Fruit fly (Drosophila melanogaster): Measurements from ENCODE around the gene RpL3.

The RpL3 gene

DNA sequence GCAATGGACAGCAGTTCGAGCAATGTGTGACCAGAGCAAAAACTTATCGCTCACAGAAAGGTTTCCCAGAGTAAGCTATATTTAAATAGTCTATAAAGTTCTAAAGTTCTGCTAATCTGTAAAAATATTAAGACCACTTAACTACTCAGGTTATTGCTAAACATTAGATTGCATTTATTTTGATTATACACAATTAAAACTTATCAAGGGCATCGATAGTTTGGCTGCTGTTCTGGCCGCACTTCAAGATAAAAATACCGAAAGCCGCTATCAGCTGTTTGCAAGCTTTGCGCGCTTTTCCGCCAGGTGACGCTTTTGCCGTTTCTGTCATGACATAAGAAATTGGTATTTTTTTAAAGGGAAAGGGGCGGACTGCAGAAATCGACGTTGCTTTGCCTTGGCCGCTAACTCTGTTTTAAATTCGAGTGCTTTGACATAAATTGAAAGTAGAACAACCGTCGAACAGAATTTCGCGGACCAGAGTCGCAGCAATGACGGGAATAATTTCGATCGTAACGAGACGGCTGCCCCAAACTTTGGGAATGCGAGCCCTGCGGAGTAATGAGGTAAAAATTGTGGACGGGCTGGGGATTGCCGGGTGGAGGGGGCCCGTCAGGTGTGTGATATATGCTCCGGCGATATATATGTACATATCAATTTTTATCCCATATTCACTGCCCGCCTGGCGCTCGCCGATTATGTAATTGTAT lies 22.4 kb downstream of the RpL3 start, which contains the start of the genes CG17734 and CG5214 (continued):
- TF ChIP-seq repo (GFP tag; optimal IDR thresholded peaks at IDR 0.05) (no peak), fru (optimal IDR thresholded peaks at IDR 0.05) (no peak), Rx (GFP tag; IDR thresholded peaks at IDR 0.05) (no peak), Gsc (GFP tag; IDR thresholded peaks at IDR 0.05) (no peak), CG17829 (tag; optimal IDR thresholded peaks at IDR 0.05) (no peak), Poxn (GFP tag; IDR thresholded peaks at IDR 0.05) (no peak), grau (tag; optimal IDR thresholded peaks at IDR 0.05) (no peak), NFAT (GFP tag; IDR thresholded peaks at IDR 0.05) (no peak), CG13123 (GFP tag; optimal IDR thresholded peaks at IDR 0.05) (peak; percentile 13), ase (GFP tag; IDR thresholded peaks at IDR 0.05) (no peak), CG12104 (GFP tag; optimal IDR thresholded peaks at IDR 0.05) (no peak), CG1602 (GFP tag; optimal IDR thresholded peaks at IDR 0.05) (no peak), CG9817 (tag; optimal IDR thresholded peaks at IDR 0.05) (no peak), CG1792 (GFP tag; optimal IDR thresholded peaks at IDR 0.05) (peak; percentile 24), Bteb2 (GFP tag; optimal IDR thresholded peaks at IDR 0.05) (no peak), Blimp-1 (GFP tag; optimal IDR thresholded peaks at IDR 0.05) (no peak), CG7963 (GFP tag; IDR thresholded peaks at IDR 0.05; ENCODE audit: partially characterized antibody) (no peak), cad (GFP tag; optimal IDR thresholded peaks at IDR 0.05) (no peak), lmd (GFP tag; IDR thresholded peaks at IDR 0.05) (no peak), Dip3 (GFP tag; optimal IDR thresholded peaks at IDR 0.05) (no peak), CG2712 (tag; optimal IDR thresholded peaks at IDR 0.05) (peak; percentile 26), CG6175 (GFP tag; IDR thresholded peaks at IDR 0.05) (no peak), ewg (GFP tag; optimal IDR thresholded peaks at IDR 0.05) (peak; percentile 21), Lpt (GFP tag; optimal IDR thresholded peaks at IDR 0.05) (no peak), CTCF (GFP tag; optimal IDR thresholded peaks at IDR 0.05) (peak; percentile 96), jumu (GFP tag; optimal IDR thresholded peaks at IDR 0.05) (no peak), danr (GFP tag; IDR thresholded peaks at IDR 0.05) (no peak), CG1647 (GFP tag; optimal IDR thresholded peaks at IDR 0.05) (peak; percentile 4), CG15011 (GFP tag; optimal IDR thresholded peaks at IDR 0.05) (no peak), C15 (GFP tag; IDR thresholded peaks at IDR 0.05) (no peak), MTF-1 (GFP tag; optimal IDR thresholded peaks at IDR 0.05; ENCODE audit: borderline replicate concordance) (no peak), CG4730 (GFP tag; IDR thresholded peaks at IDR 0.05) (no peak), sens-2 (GFP tag; IDR thresholded peaks at IDR 0.05) (no peak), CG9609 (GFP tag; optimal IDR thresholded peaks at IDR 0.05) (peak; percentile 39), Taf1 (GFP tag; IDR thresholded peaks at IDR 0.05) (no peak), CG3995 (GFP tag; optimal IDR thresholded peaks at IDR 0.05) (peak; percentile 24), CG13287 (GFP tag; IDR thresholded peaks at IDR 0.05; ENCODE audit: partially characterized antibody) (peak; percentile 86), CG17912 (GFP tag; optimal IDR thresholded peaks at IDR 0.05) (no peak), CG12155 (GFP tag; optimal IDR thresholded peaks at IDR 0.05) (no peak), Lhr (GFP tag; optimal IDR thresholded peaks at IDR 0.05) (no peak), CG10565 (GFP tag; optimal IDR thresholded peaks at IDR 0.05) (no peak), jing (GFP tag; optimal IDR thresholded peaks at IDR 0.05) (no peak), CG1603 (tag; optimal IDR thresholded peaks at IDR 0.05) (peak; percentile 36), H2.0 (GFP tag; IDR thresholded peaks at IDR 0.05) (no peak), ftz-f1 (GFP tag; optimal IDR thresholded peaks at IDR 0.05) (peak; percentile 98), mam (GFP tag; optimal IDR thresholded peaks at IDR 0.05) (peak; percentile 6), Bgb (GFP tag; IDR thresholded peaks at IDR 0.05; ENCODE audit: partially characterized antibody) (peak; percentile 60), CG11093 (GFP tag; IDR thresholded peaks at IDR 0.05) (no peak), tx (GFP tag; optimal IDR thresholded peaks at IDR 0.05) (no peak), CG4707 (GFP tag; optimal IDR thresholded peaks at IDR 0.05) (no peak), CG10979 (tag; optimal IDR thresholded peaks at IDR 0.05) (no peak), CG13894 (tag; optimal IDR thresholded peaks at IDR 0.05) (no peak)
